Worm (Caenorhabditis elegans): ENCODE measurements around the gene lipl-1.

DNA sequence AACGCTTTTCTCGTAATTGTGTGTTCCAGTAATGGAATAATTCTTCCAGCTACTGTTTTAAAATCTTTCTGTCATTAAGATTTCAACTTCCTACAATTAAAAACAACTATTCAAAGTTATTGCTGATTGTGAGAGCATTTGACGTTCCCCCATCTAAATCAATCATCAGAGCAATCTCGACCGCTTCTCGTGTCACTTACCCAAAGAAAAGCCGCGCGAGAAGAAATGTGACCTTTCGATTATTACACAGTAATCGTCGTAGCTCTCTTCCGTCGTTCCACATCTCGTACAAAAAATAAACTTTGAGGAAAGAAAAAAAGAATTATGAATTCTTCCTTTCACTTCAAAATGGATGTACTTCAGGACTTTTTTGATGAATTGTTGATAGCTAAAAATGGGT, 12.3 kb upstream of the lipl-1 start:
- TF ChIP-seq ztf-29 (GFP tag; IDR thresholded peaks at IDR 0.05) (no peak), cog-1 (tag; optimal IDR thresholded peaks at IDR 0.05) (no peak), ref-1 (GFP tag; conservative IDR thresholded peaks at IDR 0.05) (no peak), flt-1 (GFP tag; IDR thresholded peaks at IDR 0.05) (no peak), T22C8.4 (GFP tag; IDR thresholded peaks at IDR 0.05) (no peak), ztf-23 (GFP tag; IDR thresholded peaks at IDR 0.05) (no peak), tab-1 (GFP tag; IDR thresholded peaks at IDR 0.05) (no peak), klf-2 (GFP tag; conservative IDR thresholded peaks at IDR 0.05) (no peak), med-1 (GFP tag; optimal IDR thresholded peaks at IDR 0.05; ENCODE audit: insufficient read depth) (no peak)
